Worm (Caenorhabditis elegans): Measurements from ENCODE around the gene C02F5.5.

The C02F5.5 gene

ce11 chrIII:8235880-8236279 lies at the start of gene C02F5.5:
C02F5.5 (plus strand) TSS chrIII:8236180.
- TF ChIP-seq mab-9 (GFP tag; IDR thresholded peaks at IDR 0.05) (no peak), C16A3.4 (tag; optimal IDR thresholded peaks at IDR 0.05) (no peak), C34B4.2 (tag; optimal IDR thresholded peaks at IDR 0.05) (no peak), lin-14 (GFP tag; optimal IDR thresholded peaks at IDR 0.05) (no peak)

DNA sequence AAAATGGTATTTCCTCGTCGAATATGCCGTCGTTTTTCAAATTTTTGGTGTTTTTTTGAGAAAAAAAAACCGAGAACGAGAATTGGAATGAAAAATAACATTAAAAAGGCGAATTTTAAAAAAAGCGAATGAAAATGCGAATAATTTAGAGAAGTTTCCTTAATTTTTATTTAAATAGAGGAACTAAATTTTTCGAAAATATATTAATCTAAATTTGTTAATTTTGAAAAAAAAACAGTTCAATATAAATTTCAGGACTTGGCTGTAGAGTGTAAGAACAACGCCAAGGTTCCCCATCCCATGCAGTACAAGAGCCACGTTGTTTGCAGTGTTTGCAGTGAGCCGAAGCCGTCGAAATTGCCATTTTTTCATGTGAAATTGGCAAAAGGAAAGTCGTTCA lies 45.5 kb upstream of the C02F5.5 start, which contains the start of gene C50C3.19:
Gene C50C3.19, plus strand, starts transcription at position 301 of the 400 bp plus-strand sequence.
- no peak for TF ChIP-seq snpc-4 (tag; optimal IDR thresholded peaks at IDR 0.05)
- TF ChIP-seq efl-1 (optimal IDR thresholded peaks at IDR 0.05), result no peak
- no peak for TF ChIP-seq efl-1 (GFP tag; optimal IDR thresholded peaks at IDR 0.05 in 1 of 2)
- TF ChIP-seq lin-15B (tag; optimal IDR thresholded peaks at IDR 0.05), result no peak
- TF ChIP-seq fkh-8 (tag; optimal IDR thresholded peaks at IDR 0.05), result no peak
- TF ChIP-seq dpl-1 (GFP tag; optimal IDR thresholded peaks at IDR 0.05), result no peak
- TF ChIP-seq unc-86 (tag; optimal IDR thresholded peaks at IDR 0.05), result no peak
- no peak for TF ChIP-seq C16A3.4 (tag; optimal IDR thresholded peaks at IDR 0.05)
- TF ChIP-seq swsn-7 (tag; optimal IDR thresholded peaks at IDR 0.05), result no peak
- no peak for TF ChIP-seq nhr-77 (tag; optimal IDR thresholded peaks at IDR 0.05)
- TF ChIP-seq ceh-8 (GFP tag; optimal IDR thresholded peaks at IDR 0.05), result no peak
- no peak for TF ChIP-seq ceh-82 (tag; optimal IDR thresholded peaks at IDR 0.05)
- no peak for TF ChIP-seq elt-2 (tag; optimal IDR thresholded peaks at IDR 0.05)
- no peak for TF ChIP-seq nhr-47 (tag; optimal IDR thresholded peaks at IDR 0.05)
- TF ChIP-seq mdl-1 (tag; optimal IDR thresholded peaks at IDR 0.05), result no peak
- TF ChIP-seq jun-1 (tag; optimal IDR thresholded peaks at IDR 0.05), result no peak
- TF ChIP-seq unc-62 (GFP tag; optimal IDR thresholded peaks at IDR 0.05), result no peak
- no peak for TF ChIP-seq unc-98 (GFP tag; IDR thresholded peaks at IDR 0.05)

DNA sequence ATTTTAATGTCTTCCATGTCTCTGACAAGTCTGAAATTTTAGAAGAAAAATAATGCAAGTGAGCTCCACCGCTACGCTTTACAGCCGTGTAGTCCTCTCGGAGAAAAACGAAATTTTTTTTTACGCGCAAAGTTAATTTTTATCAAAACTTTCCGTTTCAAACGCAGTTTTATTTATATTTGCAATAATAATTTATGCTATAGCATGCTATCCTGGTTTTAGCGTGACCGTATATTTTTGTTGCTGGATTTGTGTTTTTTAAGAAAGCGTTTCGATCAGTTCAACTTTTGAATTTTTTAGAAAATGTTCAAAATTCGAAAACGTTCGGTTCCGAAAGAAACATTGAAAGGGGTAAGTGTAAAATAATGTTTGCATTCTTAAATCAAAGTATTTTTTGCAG lies 44.3 kb upstream of the C02F5.5 start, which contains the start of gene C50C3.1:
Gene C50C3.1, plus strand, starts transcription at position 301 of the 400 bp plus-strand sequence.
- TF ChIP-seq lin-13 (GFP tag; optimal IDR thresholded peaks at IDR 0.05) (no peak), efl-1 (optimal IDR thresholded peaks at IDR 0.05) (peak in 1 of 2 experiments; percentile 17), efl-1 (GFP tag; optimal IDR thresholded peaks at IDR 0.05 in 1 of 2) (no peak)

- no peak for TF ChIP-seq grh-1 (GFP tag; IDR thresholded peaks at IDR 0.05)
- no peak for TF ChIP-seq nhr-77 (tag; optimal IDR thresholded peaks at IDR 0.05)
- no peak for TF ChIP-seq jun-1 (tag; optimal IDR thresholded peaks at IDR 0.05)
- TF ChIP-seq aly-2 (tag; optimal IDR thresholded peaks at IDR 0.05), result no peak
- TF ChIP-seq C34B4.2 (tag; optimal IDR thresholded peaks at IDR 0.05), result no peak
- TF ChIP-seq nhr-90 (tag; optimal IDR thresholded peaks at IDR 0.05; ENCODE audit: poor library complexity), result no peak
- no peak for TF ChIP-seq nhr-47 (tag; optimal IDR thresholded peaks at IDR 0.05)
- no peak for TF ChIP-seq sup-37 (GFP tag; optimal IDR thresholded peaks at IDR 0.05)
- no peak for TF ChIP-seq ztf-11 (tag; optimal IDR thresholded peaks at IDR 0.05)
- no peak for TF ChIP-seq tlp-1 (tag; optimal IDR thresholded peaks at IDR 0.05)
Measured at ce11 chrIII:8199060-8199459, 36.9 kb upstream of the C02F5.5 start.

ce11 chrIII:8201117-8201516 lies 34.9 kb upstream of the C02F5.5 start, which contains the start of gene unc-36:
unc-36 (minus strand) TSS chrIII:8201217.
- no peak for TF ChIP-seq zag-1 (tag; optimal IDR thresholded peaks at IDR 0.05)
- no peak for TF ChIP-seq rnt-1 (tag; optimal IDR thresholded peaks at IDR 0.05)
- TF ChIP-seq pax-3 (tag; optimal IDR thresholded peaks at IDR 0.05), result no peak
- TF ChIP-seq sptf-1 (tag; optimal IDR thresholded peaks at IDR 0.05), result no peak
- no peak for TF ChIP-seq mdl-1 (tag; optimal IDR thresholded peaks at IDR 0.05)
- TF ChIP-seq aha-1 (tag; optimal IDR thresholded peaks at IDR 0.05), result no peak

DNA sequence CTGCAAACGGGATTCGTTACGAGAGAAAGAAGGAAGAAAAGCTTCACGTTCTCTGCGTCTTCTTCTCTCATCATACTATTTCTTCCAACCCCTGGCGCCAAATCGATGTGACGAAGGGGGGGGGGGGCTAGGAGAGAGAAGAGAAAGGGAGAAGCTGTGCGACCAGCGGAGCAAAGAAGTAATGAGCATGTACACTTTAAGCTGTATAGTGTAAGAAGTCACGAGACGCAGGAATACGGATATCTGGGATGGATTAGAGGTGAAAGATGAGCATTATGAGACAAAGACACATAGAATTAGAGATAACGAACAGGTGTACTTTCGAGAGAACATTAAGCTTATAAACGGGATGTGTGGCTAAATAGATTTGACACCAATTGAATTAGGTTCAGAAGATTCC lies 34.2 kb upstream of the C02F5.5 start:
- TF ChIP-seq ama-1 (optimal IDR thresholded peaks at IDR 0.05), result no peak
- peak; percentile 42 for TF ChIP-seq skn-1 (tag; optimal IDR thresholded peaks at IDR 0.05)
- peak; percentile 60 for TF ChIP-seq unc-86 (tag; optimal IDR thresholded peaks at IDR 0.05)
- TF ChIP-seq aly-2 (tag; optimal IDR thresholded peaks at IDR 0.05), result no peak
- TF ChIP-seq fkh-8 (tag; optimal IDR thresholded peaks at IDR 0.05), result peak; percentile 79
- peak; percentile 45 for TF ChIP-seq rnt-1 (tag; optimal IDR thresholded peaks at IDR 0.05)
- TF ChIP-seq nhr-71 (tag; optimal IDR thresholded peaks at IDR 0.05), result peak; percentile 76
- peak in 2 of 3 experiments; percentile 17 to 55 for TF ChIP-seq ceh-82 (tag; optimal IDR thresholded peaks at IDR 0.05)
- TF ChIP-seq hpl-2 (GFP tag; optimal IDR thresholded peaks at IDR 0.05), result no peak
- TF ChIP-seq egl-13 (tag; optimal IDR thresholded peaks at IDR 0.05), result peak; percentile 58
- TF ChIP-seq swsn-7 (tag; optimal IDR thresholded peaks at IDR 0.05), result peak; percentile 56
- TF ChIP-seq efl-1 (optimal IDR thresholded peaks at IDR 0.05), result peak; percentile 46 to 48
- TF ChIP-seq efl-1 (GFP tag; optimal IDR thresholded peaks at IDR 0.05 in 1 of 2), result peak; percentile 38 to 86
- peak; percentile 55 for TF ChIP-seq tbx-2 (tag; optimal IDR thresholded peaks at IDR 0.05)
- TF ChIP-seq nhr-76 (tag; optimal IDR thresholded peaks at IDR 0.05), result no peak
- TF ChIP-seq C04F5.9 (tag; optimal IDR thresholded peaks at IDR 0.05), result no peak
- TF ChIP-seq F16B12.6 (tag; optimal IDR thresholded peaks at IDR 0.05), result peak; percentile 30
- peak; percentile 26 for TF ChIP-seq nhr-20 (tag; optimal IDR thresholded peaks at IDR 0.05)

Measured in whole organism, L1 larva.